Worm (Caenorhabditis elegans) whole organism, young adult: ENCODE measurements around the gene ugt-65.

ENCODE experiments used
- B0035.1 ChIP-seq: sonication (generic microtip); optimal IDR thresholded peaks from 2 replicates; lab custom pipeline; 2016; ENCODE audit warnings: missing genetic modification characterization, mild to moderate bottlenecking, missing compliant biosample characterization, missing genotype, missing genetic modification reagents
- B0336.3 ChIP-seq: fragments of 200-800 bp; sonication (Bioruptor generic); IDR thresholded peaks from 2 replicates; pipeline ENCODE4 v1.3.6; 2022; ENCODE audit warnings: missing genetic modification characterization, missing compliant biosample characterization
- F39B2.1 ChIP-seq: fragments of 200-800 bp; sonication (Bioruptor generic); IDR thresholded peaks from 2 replicates; pipeline ENCODE4 v1.3.6; 2022; ENCODE audit warnings: missing genetic modification reagents, missing genetic modification characterization, missing compliant biosample characterization
- F49E8.2 ChIP-seq: sonication (generic microtip); optimal IDR thresholded peaks from 3 replicates; lab custom pipeline; 2017; ENCODE audit warnings: missing genetic modification characterization, mild to moderate bottlenecking, missing compliant biosample characterization, antibody characterized with exemption, moderate library complexity; ENCODE audit not compliant: insufficient read depth
- Y95B8A.8 ChIP-seq: fragments of 200-800 bp; sonication (Bioruptor generic); IDR thresholded peaks from 2 replicates; pipeline ENCODE4 v1.3.6; 2022; ENCODE audit warnings: missing genetic modification reagents, missing genetic modification characterization, missing compliant biosample characterization
- gei-17 ChIP-seq: fragments of 200-800 bp; sonication (Bioruptor generic); optimal IDR thresholded peaks from 2 replicates; lab custom pipeline; 2018; ENCODE audit warnings: mild to moderate bottlenecking, missing genetic modification characterization, missing compliant biosample characterization
- him-1 ChIP-seq: sonication (generic microtip); optimal IDR thresholded peaks from 2 replicates; lab custom pipeline; 2016; ENCODE audit warnings: missing genotype, missing genetic modification reagents, missing genetic modification characterization, missing compliant biosample characterization
- lir-1 ChIP-seq: fragments of 200-800 bp; sonication (Bioruptor generic); conservative IDR thresholded peaks from 2 replicates; pipeline ENCODE4 v1.3.6; 2022; ENCODE audit warnings: missing genetic modification reagents, missing genetic modification characterization, missing compliant biosample characterization
- nfyb-1 ChIP-seq: fragments of 200-800 bp; sonication (Bioruptor generic); IDR thresholded peaks from 2 replicates; pipeline ENCODE4 v1.3.6; 2022; ENCODE audit warnings: missing genetic modification reagents, missing genetic modification characterization, missing compliant biosample characterization
- pbrm-1 ChIP-seq: fragments of 200-800 bp; sonication (Bioruptor generic); IDR thresholded peaks from 2 replicates; pipeline ENCODE4 v1.3.6; 2022; ENCODE audit warnings: missing genetic modification reagents, missing genetic modification characterization, missing compliant biosample characterization
- tbp1 ChIP-seq: fragments of 200-800 bp; sonication (Bioruptor generic); optimal IDR thresholded peaks from 2 replicates; lab custom pipeline; 2018; ENCODE audit warnings: mild to moderate bottlenecking, missing genetic modification characterization, missing compliant biosample characterization
- xnd-1 ChIP-seq: sonication (generic microtip); optimal IDR thresholded peaks from 2 replicates; lab custom pipeline; 2016; ENCODE audit warnings: missing genotype, missing genetic modification reagents, missing genetic modification characterization, missing compliant biosample characterization

ce11 chrIV:12399983-12400382 lies 20.5 kb upstream of the ugt-65 start:
- TF ChIP-seq Y95B8A.8 (GFP tag; lab: Robert Waterston, UW) (no peak), xnd-1 (tag; lab: Kevin White, UChicago) (no peak), F39B2.1 (GFP tag; lab: Robert Waterston, UW) (no peak), nfyb-1 (no peak), him-1 (tag; lab: Kevin White, UChicago) (no peak), gei-17 (GFP tag; lab: Kevin White, UChicago) (no peak), B0035.1 (tag; lab: Kevin White, UChicago) (no peak), tbp1 (GFP tag; lab: Kevin White, UChicago) (no peak), B0336.3 (GFP tag; lab: Robert Waterston, UW) (no peak), F49E8.2 (tag; lab: Kevin White, UChicago) (no peak), lir-1 (no peak), pbrm-1 (no peak)
